Fruit fly (Drosophila melanogaster): ENCODE results near the gene CG14260.

CG14260 gene

dm6 chr3R:27279478-27279877 lies 14.2 kb downstream of the CG14260 start:
- no peak for TF ChIP-seq Hr96 (GFP tag; optimal IDR thresholded peaks at IDR 0.05)

DNA sequence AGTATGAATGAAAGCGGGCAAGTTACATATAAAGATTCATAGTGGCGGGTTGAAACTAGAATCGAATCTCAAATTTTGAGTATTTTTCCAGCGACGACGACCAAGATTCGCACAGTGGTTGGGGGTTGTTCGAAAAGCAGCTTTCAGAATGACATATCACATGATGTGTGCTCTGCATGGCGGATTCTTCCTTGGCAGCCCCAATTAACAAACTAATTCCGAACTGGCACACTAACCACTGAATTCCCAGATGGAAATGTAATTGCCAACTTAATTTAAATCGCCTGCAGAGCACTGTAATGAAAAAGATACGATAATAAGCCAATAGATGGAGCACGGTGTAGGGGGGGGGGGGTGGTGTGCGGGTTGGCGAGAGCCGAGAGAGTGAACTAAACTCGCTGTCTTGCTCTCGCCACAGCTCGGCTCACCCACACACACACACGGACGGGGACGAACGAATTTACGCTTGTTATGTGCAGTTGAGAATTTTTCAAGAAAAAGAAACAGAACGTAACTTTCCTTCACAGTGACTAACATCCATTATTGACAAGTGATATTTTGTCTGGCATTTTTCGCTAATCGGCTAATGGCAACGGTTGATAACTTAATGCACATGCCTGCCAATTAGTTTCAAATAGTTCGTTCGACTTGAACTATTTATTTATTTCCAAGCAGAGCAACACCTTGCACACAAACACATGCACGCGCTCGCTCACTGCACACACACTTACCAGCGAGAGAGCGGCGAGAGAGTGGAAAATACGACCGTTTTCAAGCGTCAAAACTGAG lies 16.0 kb downstream of the CG14260 start:
- TF ChIP-seq CG11617 (GFP tag; optimal IDR thresholded peaks at IDR 0.05) (peak; percentile 74), Crg-1 (GFP tag; optimal IDR thresholded peaks at IDR 0.05) (peak; percentile 81), Mnt (GFP tag; optimal IDR thresholded peaks at IDR 0.05) (peak; percentile 70), CG1620 (GFP tag; optimal IDR thresholded peaks at IDR 0.05) (peak; percentile 47), CG33017 (tag; optimal IDR thresholded peaks at IDR 0.05) (peak; percentile 92), CG14711 (tag; optimal IDR thresholded peaks at IDR 0.05) (peak; percentile 83), Clk (GFP tag; optimal IDR thresholded peaks at IDR 0.05) (peak; percentile 70), pad (GFP tag; optimal IDR thresholded peaks at IDR 0.05) (peak; percentile 63), CG7101 (tag; optimal IDR thresholded peaks at IDR 0.05) (peak; percentile 90), toe (GFP tag; optimal IDR thresholded peaks at IDR 0.05) (peak; percentile 58), cnc (optimal IDR thresholded peaks at IDR 0.05) (no peak), CG7045 (GFP tag; optimal IDR thresholded peaks at IDR 0.05) (peak; percentile 81), tj (GFP tag; optimal IDR thresholded peaks at IDR 0.05) (peak; percentile 52), cic (GFP tag; optimal IDR thresholded peaks at IDR 0.05) (peak; percentile 96), CG12768 (GFP tag; optimal IDR thresholded peaks at IDR 0.05) (peak; percentile 93), kay (GFP tag; ENCODE audit: borderline replicate concordance) (no peak), CG5204 (GFP tag; optimal IDR thresholded peaks at IDR 0.05) (peak; percentile 79), ovo (GFP tag; optimal IDR thresholded peaks at IDR 0.05) (peak; percentile 19), bab1 (GFP tag; optimal IDR thresholded peaks at IDR 0.05) (peak; percentile 81), Hr96 (GFP tag; optimal IDR thresholded peaks at IDR 0.05) (peak; percentile 87)

- TF ChIP-seq CG5204 (GFP tag; optimal IDR thresholded peaks at IDR 0.05), result no peak
- no peak for TF ChIP-seq CG12768 (GFP tag; optimal IDR thresholded peaks at IDR 0.05)
- TF ChIP-seq CG7045 (GFP tag; optimal IDR thresholded peaks at IDR 0.05), result no peak
- TF ChIP-seq ovo (GFP tag; optimal IDR thresholded peaks at IDR 0.05), result no peak
- peak; percentile 16 for TF ChIP-seq Mnt (GFP tag; optimal IDR thresholded peaks at IDR 0.05)
- no peak for TF ChIP-seq Crg-1 (GFP tag; optimal IDR thresholded peaks at IDR 0.05)
- peak; percentile 30 for TF ChIP-seq cic (GFP tag; optimal IDR thresholded peaks at IDR 0.05)
- TF ChIP-seq Hr96 (GFP tag; optimal IDR thresholded peaks at IDR 0.05), result peak; percentile 4
These were observed 16.5 kb downstream of the CG14260 start for dm6 chr3R:27281811-27282131.

- TF ChIP-seq cnc (optimal IDR thresholded peaks at IDR 0.05) (no peak), Crg-1 (GFP tag; optimal IDR thresholded peaks at IDR 0.05) (peak; percentile 41), tj (GFP tag; optimal IDR thresholded peaks at IDR 0.05) (peak; percentile 62), bab1 (GFP tag; optimal IDR thresholded peaks at IDR 0.05) (peak; percentile 74), CG11617 (GFP tag; optimal IDR thresholded peaks at IDR 0.05) (peak; percentile 85), Hr96 (GFP tag; optimal IDR thresholded peaks at IDR 0.05) (peak; percentile 70), cic (GFP tag; optimal IDR thresholded peaks at IDR 0.05) (no peak), CG5204 (GFP tag; optimal IDR thresholded peaks at IDR 0.05) (peak; percentile 84), ovo (GFP tag; optimal IDR thresholded peaks at IDR 0.05) (no peak), Clk (GFP tag; optimal IDR thresholded peaks at IDR 0.05) (peak; percentile 59), CG33017 (tag; optimal IDR thresholded peaks at IDR 0.05) (peak; percentile 78), CG7045 (GFP tag; optimal IDR thresholded peaks at IDR 0.05) (peak; percentile 68), Mnt (GFP tag; optimal IDR thresholded peaks at IDR 0.05) (peak; percentile 21), pad (GFP tag; optimal IDR thresholded peaks at IDR 0.05) (peak; percentile 48), CG7101 (tag; optimal IDR thresholded peaks at IDR 0.05) (peak; percentile 75), kay (GFP tag; ENCODE audit: borderline replicate concordance) (no peak), CG1620 (GFP tag; optimal IDR thresholded peaks at IDR 0.05) (peak; percentile 67), toe (GFP tag; optimal IDR thresholded peaks at IDR 0.05) (peak; percentile 76), CG14711 (tag; optimal IDR thresholded peaks at IDR 0.05) (peak; percentile 72), CG12768 (GFP tag; optimal IDR thresholded peaks at IDR 0.05) (peak; percentile 51)
These were observed 17.0 kb downstream of the CG14260 start, which contains the start of gene mrt for dm6 chr3R:27282286-27282685. Gene mrt, minus strand, starts transcription at chr3R:27282661.

DNA sequence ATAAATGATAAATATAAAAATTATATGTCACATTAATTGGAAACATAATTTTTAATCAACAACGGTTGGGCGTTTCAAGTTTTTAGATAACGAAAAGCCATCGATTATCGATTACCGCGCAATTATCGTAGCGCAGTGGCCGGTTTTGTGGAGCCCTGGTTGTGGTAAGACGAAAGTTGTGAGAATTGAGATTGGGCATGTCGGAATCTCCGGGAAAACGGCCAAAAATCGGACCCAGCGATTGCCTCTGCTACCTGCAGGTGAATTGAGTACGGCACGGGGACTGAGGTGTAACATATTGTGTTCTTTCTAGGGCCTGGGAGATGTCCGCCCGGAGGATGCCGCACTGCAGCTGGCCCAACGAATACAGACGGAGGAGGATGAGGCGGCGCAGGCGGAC lies 18.4 kb downstream of the CG14260 start, which contains the start of gene CG3368:
Gene CG3368 (plus strand): TSS at position 136 of the 400 bp plus-strand sequence.
- TF ChIP-seq cnc (optimal IDR thresholded peaks at IDR 0.05) (no peak), Mnt (GFP tag; optimal IDR thresholded peaks at IDR 0.05) (peak; percentile 54)

dm6 chr3R:27288202-27289135 lies 23.2 kb downstream of the CG14260 start, which contains the start of the genes bigmax and Hmu:
Gene bigmax, minus strand, starts transcription at chr3R:27288526.
Gene Hmu, plus strand, starts transcription at chr3R:27288769.
- TF ChIP-seq CG7101 (tag; optimal IDR thresholded peaks at IDR 0.05) (peak; percentile 78), CG12768 (GFP tag; optimal IDR thresholded peaks at IDR 0.05) (peak; percentile 34), CG33017 (tag; optimal IDR thresholded peaks at IDR 0.05) (peak; percentile 50), Clk (GFP tag; optimal IDR thresholded peaks at IDR 0.05) (peak; percentile 70), bab1 (GFP tag; optimal IDR thresholded peaks at IDR 0.05) (peak; percentile 80), Crg-1 (GFP tag; optimal IDR thresholded peaks at IDR 0.05) (peak; percentile 71), toe (GFP tag; optimal IDR thresholded peaks at IDR 0.05) (peak; percentile 89), kay (GFP tag; ENCODE audit: borderline replicate concordance) (no peak), CG14711 (tag; optimal IDR thresholded peaks at IDR 0.05) (peak; percentile 73), CG11617 (GFP tag; optimal IDR thresholded peaks at IDR 0.05) (peak; percentile 71), CG5204 (GFP tag; optimal IDR thresholded peaks at IDR 0.05) (peak; percentile 74), CG1620 (GFP tag; optimal IDR thresholded peaks at IDR 0.05) (peak; percentile 81), CG7045 (GFP tag; optimal IDR thresholded peaks at IDR 0.05) (peak; percentile 79), ovo (GFP tag; optimal IDR thresholded peaks at IDR 0.05) (no peak), pad (GFP tag; optimal IDR thresholded peaks at IDR 0.05) (peak; percentile 56), Hr96 (GFP tag; optimal IDR thresholded peaks at IDR 0.05) (peak; percentile 77), tj (GFP tag; optimal IDR thresholded peaks at IDR 0.05) (peak; percentile 96), cic (GFP tag; optimal IDR thresholded peaks at IDR 0.05) (peak; percentile 78), Mnt (GFP tag; optimal IDR thresholded peaks at IDR 0.05) (peak; percentile 83), cnc (optimal IDR thresholded peaks at IDR 0.05) (peak in 1 of 2 experiments; percentile 72)
